Worm (Caenorhabditis elegans) whole organism, mixed stage, embryonic: ENCODE measurements around the gene grd-13.

Source experiments
- M03D4.4 ChIP-seq: sonication (generic microtip); optimal IDR thresholded peaks from 2 replicates; lab custom pipeline; 2017; ENCODE audit warnings: mild to moderate bottlenecking, missing genetic modification characterization, missing compliant biosample characterization
- ceh-43 ChIP-seq: fragments of 200-800 bp; sonication (Bioruptor generic); optimal IDR thresholded peaks from 2 replicates; lab custom pipeline; 2018; ENCODE audit warnings: mild to moderate bottlenecking, missing genetic modification characterization, moderate library complexity, missing compliant biosample characterization
- ceh-83 ChIP-seq: fragments of 200-800 bp; sonication (Bioruptor generic); optimal IDR thresholded peaks from 2 replicates; lab custom pipeline; 2018; ENCODE audit warnings: mild to moderate bottlenecking, missing genetic modification characterization, missing compliant biosample characterization
- pha-4 ChIP-seq: fragments of 150-350 bp; optimal IDR thresholded peaks from 2 replicates; lab custom pipeline; 2018; ENCODE audit warnings: missing biosample characterization, missing genetic modification reagents, missing genetic modification characterization
- unc-39 ChIP-seq: fragments of 150-350 bp; optimal IDR thresholded peaks from 2 replicates; lab custom pipeline; 2014; ENCODE audit warnings: missing biosample characterization, missing genetic modification characterization
- ztf-11 ChIP-seq: fragments of 150-350 bp; optimal IDR thresholded peaks from 2 replicates; lab custom pipeline; 2014; ENCODE audit warnings: missing biosample characterization, missing genetic modification characterization

The grd-13 gene

DNA sequence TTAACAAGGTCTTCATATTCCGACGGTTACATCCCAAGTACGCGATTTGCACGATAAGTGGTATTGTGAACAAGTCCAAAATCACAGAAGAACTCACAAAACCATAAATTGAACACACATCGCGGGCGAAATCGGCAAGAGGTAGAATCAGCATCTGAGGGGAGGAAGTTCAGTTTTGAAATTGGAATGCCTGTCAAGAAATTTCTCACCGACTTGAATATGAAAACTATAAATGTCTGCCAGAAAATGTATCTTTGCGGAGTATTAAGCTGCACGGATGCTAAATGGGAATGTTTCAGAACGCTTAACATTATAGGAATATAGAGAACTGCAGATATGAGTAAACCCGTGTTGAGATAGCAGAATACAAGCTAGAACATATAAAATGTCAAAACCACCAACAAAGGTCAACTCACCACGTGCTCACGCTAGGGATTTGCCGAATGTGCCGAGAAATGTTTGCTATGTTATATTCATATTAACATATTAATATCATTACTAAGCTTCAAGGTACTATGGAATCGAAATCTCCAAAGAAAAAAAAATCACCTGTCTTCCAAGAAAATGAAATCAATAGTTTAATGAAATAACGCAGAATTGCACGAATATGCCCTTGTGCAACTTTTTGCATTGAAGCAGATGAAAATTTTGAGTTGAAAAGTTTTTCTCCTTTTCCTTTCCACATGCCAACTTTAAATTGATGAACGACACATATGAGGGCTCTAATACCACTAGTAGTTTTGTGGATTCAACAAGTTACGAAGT is 44.3 kb downstream of the grd-13 start, which contains the start of gene srz-82:
Gene srz-82 (plus strand): TSS at position 701 of the 765 bp plus-strand sequence.
- TF ChIP-seq ztf-11 (tag; lab: Kevin White, UChicago) (no peak), pha-4 (tag; lab: Kevin White, UChicago) (no peak), M03D4.4 (no peak), unc-39 (tag; lab: Kevin White, UChicago) (no peak), ceh-43 (GFP tag; lab: Kevin White, UChicago) (no peak), ceh-83 (no peak)
